Worm (Caenorhabditis elegans): ENCODE results near the gene K02C4.3.

ce11 chrII:8051330-8051729 is 35.3 kb downstream of the K02C4.3 start:
- no peak for TF ChIP-seq snpc-4 (tag; optimal IDR thresholded peaks at IDR 0.05)
- no peak for TF ChIP-seq ztf-11 (tag; optimal IDR thresholded peaks at IDR 0.05)
- no peak for TF ChIP-seq flh-1 (GFP tag; optimal IDR thresholded peaks at IDR 0.05)
- no peak for TF ChIP-seq lin-13 (tag; optimal IDR thresholded peaks at IDR 0.05)
- TF ChIP-seq nhr-237 (tag; optimal IDR thresholded peaks at IDR 0.05) = no peak
- no peak for TF ChIP-seq sem-2 (GFP tag; optimal IDR thresholded peaks at IDR 0.05)
- no peak for TF ChIP-seq elt-3 (tag; optimal IDR thresholded peaks at IDR 0.05)
- TF ChIP-seq tbx-8 (GFP tag; optimal IDR thresholded peaks at IDR 0.05) = no peak
- no peak for TF ChIP-seq nhr-76 (tag; optimal IDR thresholded peaks at IDR 0.05)

All from whole organism, mixed stage, embryonic.